Worm (Caenorhabditis elegans): ENCODE data around the gene C16C8.17.
A peak's percentile ranks its signal among the peaks of the same experiment; 100 is the strongest.

The C16C8.17 gene

DNA sequence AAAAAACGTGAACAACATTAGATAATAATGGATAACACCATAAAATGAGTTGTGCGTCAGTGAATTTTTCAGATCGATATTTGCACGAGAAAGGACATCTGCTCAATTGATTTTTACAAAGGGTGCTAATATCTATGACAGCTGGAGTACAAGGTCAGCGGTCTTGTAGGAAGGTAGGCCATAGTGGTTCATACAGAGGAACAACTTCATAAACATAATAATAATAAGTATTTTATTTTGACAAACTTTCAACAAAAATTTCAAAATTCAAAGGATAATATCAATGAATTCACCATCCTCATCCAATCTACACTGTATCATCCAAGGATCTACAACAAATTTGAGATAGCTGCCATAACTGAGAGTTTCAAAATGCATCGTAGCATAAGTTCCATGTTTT, 36.5 kb downstream of the C16C8.17 start, which contains the start of gene fbxb-104:
Gene fbxb-104, minus strand, starts transcription at position 101 of the 400 bp plus-strand sequence.
- TF ChIP-seq lin-1 (GFP tag; IDR thresholded peaks at IDR 0.05) (no peak), unc-62 (GFP tag; optimal IDR thresholded peaks at IDR 0.05 in 1 of 2) (peak in 1 of 2 experiments; percentile 9), unc-62 (tag; optimal IDR thresholded peaks at IDR 0.05) (no peak)

DNA sequence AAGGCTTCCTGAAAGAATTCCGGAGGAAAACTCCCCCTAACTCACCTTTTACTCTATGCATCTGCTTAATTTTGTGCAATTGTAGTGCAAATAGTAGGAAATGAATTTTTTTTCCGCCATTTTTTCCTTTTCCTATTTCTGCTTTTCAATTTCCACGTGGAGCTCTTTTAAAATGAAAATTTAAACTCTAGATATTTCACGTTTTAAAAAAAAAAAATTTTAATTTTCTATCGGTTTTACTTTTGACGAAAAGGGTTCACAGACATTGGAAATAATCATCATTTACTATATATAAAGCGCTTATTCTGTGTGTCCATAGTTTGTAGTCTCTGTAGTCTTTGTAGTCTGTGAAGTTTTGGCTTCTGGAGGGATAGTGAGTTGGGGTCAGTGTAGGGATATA, 41.0 kb downstream of the C16C8.17 start, which contains the start of gene Y49F6B.8:
Gene Y49F6B.8, minus strand, starts transcription at position 101 of the 400 bp plus-strand sequence.
- TF ChIP-seq sdz-12 (GFP tag; optimal IDR thresholded peaks at IDR 0.05) (no peak), daf-16 (GFP tag; optimal IDR thresholded peaks at IDR 0.05) (no peak), daf-16 (tag; optimal IDR thresholded peaks at IDR 0.05) (no peak), ama-1 (optimal IDR thresholded peaks at IDR 0.05) (no peak), nhr-42 (GFP tag; IDR thresholded peaks at IDR 0.05) (no peak), fos-1 (tag; optimal IDR thresholded peaks at IDR 0.05) (no peak), hif-1 (tag; optimal IDR thresholded peaks at IDR 0.05) (no peak), hlh-30 (tag; optimal IDR thresholded peaks at IDR 0.05; ENCODE audit: insufficient read depth) (no peak), aha-1 (tag) (no peak), Y105C5A.15 (GFP tag; IDR thresholded peaks at IDR 0.05) (no peak), dve-1 (tag; optimal IDR thresholded peaks at IDR 0.05; ENCODE audit: insufficient read depth) (no peak), T26A8.4 (GFP tag; IDR thresholded peaks at IDR 0.05) (no peak), ZK337.2 (GFP tag; IDR thresholded peaks at IDR 0.05) (no peak), Y75B8A.6 (GFP tag; IDR thresholded peaks at IDR 0.05) (no peak)

DNA sequence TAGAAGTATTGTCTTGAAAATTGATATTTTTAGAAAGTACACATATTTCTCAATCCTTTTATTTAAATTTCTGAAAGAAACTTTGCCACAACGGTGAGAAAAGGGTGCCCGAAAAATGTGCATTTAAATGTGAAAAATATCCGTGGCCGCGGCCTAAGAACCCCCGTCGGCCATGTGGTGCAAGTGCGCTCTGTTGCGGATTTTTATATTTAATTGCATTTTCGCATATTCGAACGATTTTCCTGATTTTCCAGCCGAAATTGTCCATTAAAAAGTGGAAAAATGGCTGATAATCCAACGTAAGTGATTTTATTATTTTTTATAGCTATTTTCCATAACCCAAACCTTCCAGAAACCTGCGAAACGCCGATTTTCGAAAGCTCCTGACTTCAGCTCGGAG, 41.6 kb downstream of the C16C8.17 start, which contains the start of gene smu-2:
Gene smu-2, plus strand, starts transcription at position 178 of the 400 bp plus-strand sequence.
- TF ChIP-seq aha-1 (tag) (peak; percentile 95), vab-7 (GFP tag; IDR thresholded peaks at IDR 0.05) (no peak), F10B5.3 (tag; optimal IDR thresholded peaks at IDR 0.05) (no peak), nhr-77 (tag; optimal IDR thresholded peaks at IDR 0.05) (no peak), zfp-2 (tag; optimal IDR thresholded peaks at IDR 0.05) (no peak), ceh-44 (GFP tag; IDR thresholded peaks at IDR 0.05) (no peak), gei-8 (GFP tag; optimal IDR thresholded peaks at IDR 0.05) (no peak), hif-1 (tag; optimal IDR thresholded peaks at IDR 0.05) (peak in 1 of 2 experiments; percentile 81), dmd-9 (GFP tag; IDR thresholded peaks at IDR 0.05) (peak; percentile 54; the same call in 1 of the 2 replicates), mxl-2 (GFP tag; conservative IDR thresholded peaks at IDR 0.05) (no peak), arid-1 (GFP tag; conservative IDR thresholded peaks at IDR 0.05) (no peak), nhr-6 (tag; optimal IDR thresholded peaks at IDR 0.05) (no peak), lim-7 (GFP tag; IDR thresholded peaks at IDR 0.05) (no peak), dpl-1 (GFP tag; optimal IDR thresholded peaks at IDR 0.05) (peak; percentile 62), mdl-1 (tag; optimal IDR thresholded peaks at IDR 0.05) (no peak), T26A8.4 (GFP tag; IDR thresholded peaks at IDR 0.05) (no peak), ztf-11 (tag; optimal IDR thresholded peaks at IDR 0.05) (no peak), spr-1 (tag; optimal IDR thresholded peaks at IDR 0.05) (no peak), ceh-82 (tag; optimal IDR thresholded peaks at IDR 0.05) (no peak), skn-1 (tag; optimal IDR thresholded peaks at IDR 0.05) (no peak), zip-2 (tag; optimal IDR thresholded peaks at IDR 0.05) (no peak), rbr-2 (tag; optimal IDR thresholded peaks at IDR 0.05) (peak; percentile 43), egl-27 (tag; optimal IDR thresholded peaks at IDR 0.05) (no peak), dve-1 (tag; optimal IDR thresholded peaks at IDR 0.05; ENCODE audit: insufficient read depth) (no peak), lin-39 (tag; optimal IDR thresholded peaks at IDR 0.05) (no peak), php-3 (GFP tag; IDR thresholded peaks at IDR 0.05) (0 out of 2 replicates have a peak, but pooled peaks have one; percentile 43), F44E2.7 (GFP tag; IDR thresholded peaks at IDR 0.05) (no peak), daf-12 (tag; optimal IDR thresholded peaks at IDR 0.05) (no peak), ZK337.2 (GFP tag; IDR thresholded peaks at IDR 0.05) (peak; percentile 74; the same call in 1 of the 2 replicates), mep-1 (tag; optimal IDR thresholded peaks at IDR 0.05) (no peak), daf-16 (GFP tag; optimal IDR thresholded peaks at IDR 0.05) (no peak), daf-16 (tag; optimal IDR thresholded peaks at IDR 0.05) (no peak), madf-9 (GFP tag; conservative IDR thresholded peaks at IDR 0.05) (peak; percentile 64), nhr-25 (tag; optimal IDR thresholded peaks at IDR 0.05; ENCODE audit: borderline replicate concordance, insufficient read depth) (no peak), ama-1 (optimal IDR thresholded peaks at IDR 0.05) (no peak), lin-15B (tag; optimal IDR thresholded peaks at IDR 0.05) (no peak), spr-3 (GFP tag; optimal IDR thresholded peaks at IDR 0.05) (no peak), dmd-6 (GFP tag; IDR thresholded peaks at IDR 0.05) (peak; percentile 31), lin-38 (GFP tag; IDR thresholded peaks at IDR 0.05) (peak; percentile 97)
